Fruit fly (Drosophila melanogaster): Measurements from ENCODE around the gene CG1271.

Gene CG1271

dm6 chr3L:3096726-3097597 is 44.6 kb downstream of the CG1271 start:
- TF ChIP-seq CTCF (optimal IDR thresholded peaks at IDR 0.05) (no peak), CG8478 (optimal IDR thresholded peaks at IDR 0.05) (no peak)

- TF ChIP-seq CG8478 (optimal IDR thresholded peaks at IDR 0.05) = no peak
Measured at dm6 chr3L:3097598-3097880, 45.2 kb downstream of the CG1271 start.

dm6 chr3L:3098778-3099429 is 46.6 kb downstream of the CG1271 start:
- no peak for TF ChIP-seq CG8478 (optimal IDR thresholded peaks at IDR 0.05)
- TF ChIP-seq CTCF (optimal IDR thresholded peaks at IDR 0.05) = no peak

- TF ChIP-seq CTCF (optimal IDR thresholded peaks at IDR 0.05) = no peak
- TF ChIP-seq CG8478 (optimal IDR thresholded peaks at IDR 0.05) = no peak
Measured at dm6 chr3L:3101157-3101556, 48.8 kb downstream of the CG1271 start.

- no peak for TF ChIP-seq CG8478 (optimal IDR thresholded peaks at IDR 0.05)
- TF ChIP-seq CTCF (optimal IDR thresholded peaks at IDR 0.05) = no peak
Measured at dm6 chr3L:3102506-3103023, 50.3 kb downstream of the CG1271 start.

All from S2 (cell line).